Fruit fly (Drosophila melanogaster) whole organism, embryonic: ENCODE data around the gene Pif1.

Experiments used
- CG10209 ChIP-seq: fragments of 200-800 bp; sonication (Bioruptor generic); optimal IDR thresholded peaks from 3 replicates; lab custom pipeline; 2017; ENCODE audit warnings: missing biosample characterization, mild to moderate bottlenecking, missing genetic modification characterization, missing genetic modification reagents
- CG11456 ChIP-seq: fragments of 200-800 bp; sonication (Bioruptor generic); IDR thresholded peaks from 3 replicates; pipeline ENCODE4 v1.3.6; 2022; ENCODE audit warnings: missing biosample characterization, missing genetic modification characterization
- CG12071 ChIP-seq: fragments of 200-800 bp; sonication (Bioruptor generic); optimal IDR thresholded peaks from 3 replicates; lab custom pipeline; 2018; ENCODE audit warnings: missing biosample characterization, mild to moderate bottlenecking, missing genetic modification characterization
- CG12299 ChIP-seq: fragments of 200-800 bp; sonication (Bioruptor generic); optimal IDR thresholded peaks from 2 replicates; lab custom pipeline; 2018; ENCODE audit warnings: missing biosample characterization, mild to moderate bottlenecking, missing genetic modification characterization
- CG1233 ChIP-seq: fragments of 200-800 bp; sonication (Bioruptor generic); optimal IDR thresholded peaks from 4 replicates; lab custom pipeline; 2018; ENCODE audit warnings: missing biosample characterization, mild to moderate bottlenecking, missing genetic modification characterization
- CG12659 ChIP-seq: fragments of 200-800 bp; sonication (Bioruptor generic); optimal IDR thresholded peaks from 3 replicates; lab custom pipeline; 2017; ENCODE audit warnings: mild to moderate bottlenecking, missing biosample characterization, missing genetic modification reagents, missing genetic modification characterization
- CG13424 ChIP-seq: fragments of 200-800 bp; sonication (Bioruptor generic); optimal IDR thresholded peaks from 2 replicates; lab custom pipeline; 2019; ENCODE audit warnings: missing biosample characterization, mild to moderate bottlenecking, missing genetic modification characterization, moderate library complexity
- CG14014 ChIP-seq: fragments of 200-800 bp; sonication (Bioruptor generic); IDR thresholded peaks from 2 replicates; pipeline ENCODE4 v1.3.6; 2022; ENCODE audit warnings: missing biosample characterization, missing genetic modification characterization
- CG14050 ChIP-seq: fragments of 200-800 bp; sonication (Bioruptor generic); IDR thresholded peaks from 3 replicates; pipeline ENCODE4 v1.3.6; 2022; ENCODE audit warnings: missing biosample characterization, missing genetic modification characterization
- CG15073 ChIP-seq: fragments of 200-800 bp; sonication (Bioruptor generic); optimal IDR thresholded peaks from 2 replicates; lab custom pipeline; 2016; ENCODE audit warnings: missing biosample characterization, missing genetic modification characterization
- CG16779 ChIP-seq: fragments of 200-800 bp; sonication (Bioruptor generic); IDR thresholded peaks from 2 replicates; pipeline ENCODE4 v1.3.6; 2022; ENCODE audit warnings: missing biosample characterization, missing genetic modification characterization
- CG17186 ChIP-seq: fragments of 200-800 bp; sonication (Bioruptor generic); optimal IDR thresholded peaks from 3 replicates; lab custom pipeline; 2017; ENCODE audit warnings: missing biosample characterization, missing genetic modification reagents, missing genetic modification characterization
- CG17328 ChIP-seq: fragments of 200-800 bp; sonication (Bioruptor generic); IDR thresholded peaks from 2 replicates; pipeline ENCODE4 v1.3.6; 2022; ENCODE audit warnings: missing biosample characterization, missing genetic modification characterization
- CG17829 ChIP-seq: fragments of 200-800 bp; optimal IDR thresholded peaks from 2 replicates; lab custom pipeline; 2019; ENCODE audit warnings: missing biosample characterization, mild to moderate bottlenecking, missing genetic modification characterization, moderate library complexity
- CG18764 ChIP-seq: fragments of 200-800 bp; sonication (Bioruptor generic); optimal IDR thresholded peaks from 3 replicates; lab custom pipeline; 2016; ENCODE audit warnings: missing biosample characterization, missing genetic modification characterization
- CG2199 ChIP-seq: fragments of 200-800 bp; sonication (Bioruptor generic); IDR thresholded peaks from 3 replicates; pipeline ENCODE4 v1.3.6; 2022; ENCODE audit warnings: missing biosample characterization, missing genetic modification characterization
- CG3281 ChIP-seq: fragments of 200-800 bp; sonication (Bioruptor generic); optimal IDR thresholded peaks from 3 replicates; lab custom pipeline; 2017; ENCODE audit warnings: missing biosample characterization, mild to moderate bottlenecking, missing genetic modification characterization
- CG3995 ChIP-seq: fragments of 200-800 bp; sonication (Bioruptor generic); optimal IDR thresholded peaks from 3 replicates; lab custom pipeline; 2016; ENCODE audit warnings: missing biosample characterization, missing genetic modification characterization
- CG4328 ChIP-seq: fragments of 200-800 bp; sonication (Bioruptor generic); optimal IDR thresholded peaks from 3 replicates; lab custom pipeline; 2017; ENCODE audit warnings: missing biosample characterization, missing genetic modification reagents, missing genetic modification characterization
- CG6689 ChIP-seq: fragments of 200-800 bp; sonication (Bioruptor generic); IDR thresholded peaks from 2 replicates; pipeline ENCODE4 v1.3.6; 2022; ENCODE audit warnings: missing biosample characterization, missing genetic modification characterization
- CG7745 ChIP-seq: fragments of 200-800 bp; sonication (Bioruptor generic); optimal IDR thresholded peaks from 2 replicates; lab custom pipeline; 2018; ENCODE audit warnings: missing biosample characterization, mild to moderate bottlenecking, missing genetic modification characterization, moderate library complexity
- CG7928 ChIP-seq: fragments of 200-800 bp; sonication (Bioruptor generic); optimal IDR thresholded peaks from 2 replicates; lab custom pipeline; 2017; ENCODE audit warnings: missing biosample characterization, mild to moderate bottlenecking, missing genetic modification characterization
- CG8924 ChIP-seq: fragments of 200-800 bp; optimal IDR thresholded peaks from 3 replicates; lab custom pipeline; 2019; ENCODE audit warnings: missing biosample characterization, mild to moderate bottlenecking, missing genetic modification characterization, moderate library complexity
- Dll ChIP-seq: fragments of 200-800 bp; sonication (Bioruptor generic); IDR thresholded peaks from 4 replicates; pipeline ENCODE4 v1.3.6; 2022; ENCODE audit warnings: missing biosample characterization, missing genetic modification characterization; ENCODE audit not compliant: partially characterized antibody
- E2f1 ChIP-seq: fragments of 200-800 bp; sonication (Bioruptor generic); IDR thresholded peaks from 2 replicates; pipeline ENCODE4 v1.3.6; 2022; ENCODE audit warnings: missing biosample characterization, missing genetic modification characterization
- E2f2 ChIP-seq: fragments of 200-800 bp; sonication (Bioruptor generic); IDR thresholded peaks from 2 replicates; pipeline ENCODE4 v1.3.6; 2022; ENCODE audit warnings: missing biosample characterization, missing genetic modification characterization
- Nf-YB ChIP-seq: fragments of 200-800 bp; sonication (Bioruptor generic); optimal IDR thresholded peaks from 3 replicates; lab custom pipeline; 2019; ENCODE audit warnings: missing biosample characterization, mild to moderate bottlenecking, missing genetic modification characterization, moderate library complexity
- Pdp1 ChIP-seq, 2 experiments: fragments of 200-800 bp; sonication (Bioruptor generic); optimal IDR thresholded peaks; 3 replicates each; lab custom pipeline; 2016; ENCODE audit warnings: missing biosample characterization in 2 of 2, missing genetic modification characterization in 2 of 2, mild to moderate bottlenecking in 1 of 2, moderate library complexity in 1 of 2
- Rfx ChIP-seq: fragments of 200-800 bp; sonication (Bioruptor generic); IDR thresholded peaks from 2 replicates; pipeline ENCODE4 v1.3.6; 2022; ENCODE audit warnings: missing biosample characterization, missing genetic modification characterization
- Scr ChIP-seq: fragments of 200-800 bp; sonication (Bioruptor generic); IDR thresholded peaks from 2 replicates; pipeline ENCODE4 v1.3.6; 2022; ENCODE audit warnings: missing biosample characterization, missing genetic modification characterization; ENCODE audit not compliant: partially characterized antibody
- Xrp1 ChIP-seq: fragments of 200-800 bp; sonication (Bioruptor generic); IDR thresholded peaks from 2 replicates; pipeline ENCODE4 v1.3.6; 2022; ENCODE audit warnings: missing biosample characterization, missing genetic modification characterization
- bigmax ChIP-seq: fragments of 200-800 bp; sonication (Bioruptor generic); optimal IDR thresholded peaks from 2 replicates; lab custom pipeline; 2018; ENCODE audit warnings: missing biosample characterization, mild to moderate bottlenecking, missing genetic modification characterization
- cad ChIP-seq: fragments of >200 bp; optimal IDR thresholded peaks from 2 replicates; lab custom pipeline; 2017; ENCODE audit warnings: missing biosample characterization, missing genetic modification characterization
- cg ChIP-seq: fragments of 200-800 bp; sonication (Bioruptor generic); optimal IDR thresholded peaks from 3 replicates; lab custom pipeline; 2019; ENCODE audit warnings: missing biosample characterization, mild to moderate bottlenecking, missing genetic modification characterization, moderate library complexity
- crol ChIP-seq: fragments of 200-800 bp; sonication (Bioruptor generic); IDR thresholded peaks from 2 replicates; pipeline ENCODE4 v1.3.6; 2022; ENCODE audit warnings: missing biosample characterization, missing genetic modification characterization
- fd3F ChIP-seq: fragments of 200-800 bp; sonication (Bioruptor generic); optimal IDR thresholded peaks from 2 replicates; lab custom pipeline; 2018; ENCODE audit warnings: missing biosample characterization, mild to moderate bottlenecking, missing genetic modification characterization, moderate library complexity
- gsb ChIP-seq: fragments of 200-800 bp; sonication (Bioruptor generic); IDR thresholded peaks from 2 replicates; pipeline ENCODE4 v1.3.6; 2022; ENCODE audit warnings: missing biosample characterization, missing genetic modification characterization
- hbn ChIP-seq: fragments of 200-800 bp; sonication (Bioruptor generic); IDR thresholded peaks from 2 replicates; pipeline ENCODE4 v1.3.6; 2022; ENCODE audit warnings: missing biosample characterization, missing genetic modification characterization; ENCODE audit not compliant: partially characterized antibody
- insv ChIP-seq, 2 experiments: fragments of 200-800 bp; sonication (Bioruptor generic); optimal IDR thresholded peaks; 3 replicates each; lab custom pipeline; 2016 to 2018; ENCODE audit warnings: missing biosample characterization in 2 of 2, missing genetic modification characterization in 2 of 2
- lbe ChIP-seq: fragments of 200-800 bp; sonication (Bioruptor generic); optimal IDR thresholded peaks from 2 replicates; lab custom pipeline; 2016; ENCODE audit warnings: missing biosample characterization, mild to moderate bottlenecking, missing genetic modification characterization
- nom ChIP-seq: fragments of 200-800 bp; sonication (Bioruptor generic); optimal IDR thresholded peaks from 2 replicates; lab custom pipeline; 2017; ENCODE audit warnings: missing biosample characterization, missing genetic modification characterization, mild to moderate bottlenecking, moderate library complexity, missing genetic modification reagents
- oc ChIP-seq: fragments of 200-800 bp; sonication (Bioruptor generic); optimal IDR thresholded peaks from 2 replicates; lab custom pipeline; 2018; ENCODE audit warnings: missing biosample characterization, mild to moderate bottlenecking, missing genetic modification characterization, moderate library complexity
- p53 ChIP-seq: fragments of 200-800 bp; sonication (Bioruptor generic); optimal IDR thresholded peaks from 2 replicates; lab custom pipeline; 2016; ENCODE audit warnings: missing biosample characterization, missing genetic modification characterization
- sens ChIP-seq: fragments of 200-800 bp; sonication (Bioruptor generic); peaks from one replicate; lab custom pipeline; 2016; ENCODE audit warnings: missing biosample characterization, missing genetic modification characterization
- sqz ChIP-seq: fragments of 200-800 bp; sonication (Bioruptor generic); optimal IDR thresholded peaks from 3 replicates; lab custom pipeline; 2018; ENCODE audit warnings: missing biosample characterization, mild to moderate bottlenecking, missing genetic modification characterization
- tio ChIP-seq: fragments of 200-800 bp; sonication (Bioruptor generic); optimal IDR thresholded peaks from 2 replicates; lab custom pipeline; 2017; ENCODE audit warnings: missing biosample characterization, missing genetic modification characterization, inconsistent platforms
- tup ChIP-seq: fragments of 200-800 bp; sonication (Bioruptor generic); optimal IDR thresholded peaks from 2 replicates; lab custom pipeline; 2016; ENCODE audit warnings: missing biosample characterization, mild to moderate bottlenecking, missing genetic modification characterization, moderate library complexity
- zen ChIP-seq: fragments of 200-800 bp; sonication (Bioruptor generic); optimal IDR thresholded peaks from 3 replicates; lab custom pipeline; 2018; ENCODE audit warnings: missing biosample characterization, mild to moderate bottlenecking, missing genetic modification characterization, moderate library complexity

The Pif1 gene

dm6 chr2L:3478034-3478880 is 8.5 kb upstream of the Pif1 start, which contains the start of gene Thor (continued):
- TF ChIP-seq Scr (0 out of 2 replicates have a peak, but pooled peaks have one; percentile 36), sens (GFP tag; lab: Kevin White, UChicago) (peak; percentile 90), sqz (GFP tag; lab: Kevin White, UChicago) (peak; percentile 83), tio (GFP tag; lab: Kevin White, UChicago) (no peak), CG16779 (GFP tag; lab: Robert Waterston, UW) (peak; percentile 82), CG12299 (tag; lab: Kevin White, UChicago) (peak; percentile 28), CG11456 (GFP tag; lab: Robert Waterston, UW) (peak; percentile 86), CG7745 (no peak), CG13424 (tag; lab: Kevin White, UChicago) (peak; percentile 25), Xrp1 (peak; percentile 57), gsb (GFP tag; lab: Robert Waterston, UW) (peak; percentile 68), E2f1 (GFP tag; lab: Robert Waterston, UW) (peak; percentile 23; the same call in 1 of the 2 replicates), CG12659 (GFP tag; lab: Kevin White, UChicago) (peak; percentile 74), CG3281 (peak; percentile 67), Rfx (GFP tag; lab: Robert Waterston, UW) (peak; percentile 74; the same call in 1 of the 2 replicates), CG8924 (tag; lab: Kevin White, UChicago) (peak; percentile 74), CG12071 (GFP tag; lab: Kevin White, UChicago) (peak; percentile 73), p53 (GFP tag; lab: Kevin White, UChicago) (peak; percentile 57), cad (no peak), CG1233 (GFP tag; lab: Kevin White, UChicago) (peak; percentile 70), CG4328 (peak; percentile 72), nom (peak; percentile 68), CG3995 (GFP tag; lab: Kevin White, UChicago) (no peak), CG6689 (no peak), CG7928 (GFP tag; lab: Kevin White, UChicago) (no peak), cg (GFP tag; lab: Kevin White, UChicago) (peak; percentile 19), lbe (GFP tag; lab: Kevin White, UChicago) (peak; percentile 75), tup (peak; percentile 63), E2f2 (no peak), hbn (GFP tag; lab: Robert Waterston, UW) (peak; percentile 47; the same call in 1 of the 2 replicates), bigmax (peak; percentile 44), Dll (no peak), Pdp1 (GFP tag; optimal IDR thresholded peaks at IDR 0.05; lab: Kevin White, UChicago) (peak; percentile 45 to 81), fd3F (no peak), crol (GFP tag; lab: Robert Waterston, UW) (peak; percentile 57), Nf-YB (GFP tag; lab: Kevin White, UChicago) (peak; percentile 22), CG15073 (no peak), CG17328 (GFP tag; lab: Robert Waterston, UW) (peak; percentile 75), zen (tag; lab: Kevin White, UChicago) (no peak), CG18764 (GFP tag; lab: Kevin White, UChicago) (peak; percentile 52), CG17829 (tag; lab: Kevin White, UChicago) (peak; percentile 61), CG17186 (no peak), oc (tag; lab: Kevin White, UChicago) (peak; percentile 65), CG14014 (peak; percentile 64; the same call in 1 of the 2 replicates), CG10209 (GFP tag; lab: Kevin White, UChicago) (peak; percentile 69), CG14050 (GFP tag; lab: Robert Waterston, UW) (peak; percentile 50; the same call in 1 of the 3 replicates), CG2199 (peak; percentile 88), insv (GFP tag; optimal IDR thresholded peaks at IDR 0.05; lab: Kevin White, UChicago) (peak in 1 of 2 experiments; percentile 25)
